Fruit fly (Drosophila melanogaster) whole organism, larva: ENCODE data around the gene CG32473.

Experiments
- noc ChIP-seq: fragments of 200-800 bp; sonication (Bioruptor generic); optimal IDR thresholded peaks from 3 replicates; lab custom pipeline; 2019; ENCODE audit warnings: missing biosample characterization, mild to moderate bottlenecking, missing genetic modification characterization, moderate library complexity

The CG32473 gene

DNA sequence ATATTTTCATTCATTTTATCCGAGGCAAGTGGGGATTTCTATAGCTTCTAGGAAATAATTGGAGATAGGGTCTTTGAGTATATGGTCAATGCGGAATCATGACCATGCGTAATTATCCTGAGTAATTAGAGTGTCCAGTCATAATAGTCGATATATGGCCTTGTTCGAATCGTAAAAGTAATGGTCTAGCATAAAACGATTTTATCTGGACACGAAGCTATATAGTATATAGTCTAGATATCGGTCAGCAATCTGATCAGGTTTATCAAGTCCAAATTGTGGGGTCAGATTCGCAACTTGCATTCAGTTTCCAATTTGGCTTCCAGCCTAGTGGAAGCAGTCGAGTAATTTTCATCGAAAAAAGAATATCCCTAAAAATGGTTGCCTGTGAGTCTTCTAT lies at the start of gene CG32473:
Gene CG32473, plus strand, starts transcription at position 301 of the 400 bp plus-strand sequence.
- no peak for TF ChIP-seq noc (tag; lab: Kevin White, UChicago)

DNA sequence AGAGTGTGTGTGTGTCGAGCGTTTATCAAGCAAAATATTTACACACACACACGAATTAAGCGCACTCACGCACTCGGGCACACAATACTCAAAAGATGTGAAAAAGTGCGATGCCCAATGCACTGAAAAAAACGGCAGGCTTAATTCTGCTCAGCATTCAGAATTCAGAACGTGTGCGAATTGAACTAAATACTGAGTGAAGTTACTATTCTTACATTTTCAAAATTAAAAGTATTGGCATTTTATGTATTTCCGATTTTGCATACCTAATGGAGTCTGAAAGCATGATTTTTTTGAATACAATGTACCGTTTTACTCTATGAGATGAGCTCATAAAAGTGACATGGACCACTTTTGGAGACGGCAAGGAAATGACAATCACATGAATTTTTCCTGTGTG lies 45.3 kb upstream of the CG32473 start:
- no peak for TF ChIP-seq noc (tag; lab: Kevin White, UChicago)

DNA sequence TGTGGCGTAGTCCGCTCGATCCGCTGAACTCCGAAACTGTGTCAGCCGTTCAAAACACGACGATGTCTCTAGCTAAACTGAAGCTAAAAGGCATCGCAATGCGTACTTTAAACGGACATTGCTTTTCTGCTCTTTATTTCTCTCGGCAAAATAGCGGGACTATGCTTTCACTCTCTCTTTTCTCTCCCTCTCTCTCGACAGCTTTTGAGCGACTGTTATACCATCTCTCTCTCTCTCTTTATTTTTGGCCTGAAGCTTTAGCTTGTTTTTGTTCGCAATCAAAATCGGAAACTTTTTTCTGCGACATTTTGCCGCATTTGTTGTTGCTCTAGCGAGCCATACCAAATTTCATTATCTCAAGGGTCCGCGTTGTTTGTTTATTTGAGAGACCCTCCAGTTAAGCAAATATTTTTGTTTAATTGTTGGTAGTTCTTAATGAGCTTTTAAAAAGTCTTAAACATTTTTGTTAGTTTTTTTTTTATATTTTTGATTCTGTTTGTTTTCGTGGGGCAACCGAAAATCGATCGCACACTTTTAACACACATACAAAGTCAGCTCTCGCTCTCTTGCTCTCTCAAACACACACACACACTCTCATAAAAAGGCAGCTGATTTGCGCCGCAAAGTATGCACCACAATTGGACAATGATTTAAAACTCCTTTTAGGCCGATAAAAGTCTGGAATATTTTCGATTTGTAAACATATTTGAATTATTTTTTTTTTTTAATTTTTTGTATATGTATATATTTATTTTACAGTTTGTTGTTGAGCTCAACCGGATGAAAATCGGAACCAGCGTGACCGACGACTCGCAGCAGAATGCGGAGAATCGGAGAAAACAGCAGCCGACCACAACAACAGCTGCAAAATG lies 43.5 kb upstream of the CG32473 start, which contains the start of gene Ace:
Gene Ace, minus strand, starts transcription at position 822 of the 872 bp plus-strand sequence.
- TF ChIP-seq noc (tag; lab: Kevin White, UChicago) = no peak

DNA sequence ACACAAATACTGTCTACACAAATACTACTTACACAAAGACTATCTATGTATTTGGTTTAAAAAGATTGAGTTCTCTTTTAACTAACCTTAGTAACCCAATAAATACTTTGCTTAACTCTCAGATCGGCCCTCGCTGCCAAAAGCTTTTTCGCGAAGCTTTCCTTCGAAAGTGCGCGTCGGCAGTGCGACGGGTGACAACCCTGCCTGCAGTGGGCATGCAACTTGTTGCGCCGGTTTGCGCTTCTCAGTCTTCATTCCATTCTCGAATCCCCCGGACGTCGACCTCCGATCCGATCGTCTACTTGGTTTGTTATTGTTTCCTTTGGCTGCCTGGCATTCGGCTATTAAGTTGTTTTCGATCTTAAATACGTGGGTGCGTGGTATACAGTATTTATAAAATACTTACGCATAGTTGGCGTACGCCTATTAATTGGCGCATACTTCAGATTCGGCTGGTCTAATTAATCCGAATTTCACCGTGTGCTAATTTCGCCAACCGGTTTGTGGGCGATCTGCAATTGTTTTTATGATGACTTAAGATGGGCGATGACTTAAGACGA lies 42.3 kb upstream of the CG32473 start, which contains the start of gene CG11686:
Gene CG11686, plus strand, starts transcription at position 243 of the 560 bp plus-strand sequence.
- TF ChIP-seq noc (tag; lab: Kevin White, UChicago) = no peak

DNA sequence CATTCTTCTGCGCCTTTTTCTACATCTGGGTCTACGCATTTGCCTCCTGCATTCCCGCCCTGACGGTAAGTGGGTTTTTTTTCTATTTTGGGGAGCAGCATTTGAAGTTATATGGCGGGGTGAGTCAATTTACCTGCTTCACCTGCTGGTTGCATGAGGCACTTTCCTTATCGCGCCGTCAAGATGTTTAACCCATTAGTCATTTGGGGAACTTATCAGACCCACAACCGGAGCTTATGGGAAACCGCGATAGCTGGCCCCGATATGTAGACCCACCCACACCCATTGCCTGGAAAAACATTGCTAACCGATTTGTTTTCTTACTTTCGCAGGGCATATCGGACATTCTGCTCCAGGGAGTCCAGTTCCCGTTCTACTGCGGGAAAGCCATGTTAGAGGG lies 40.7 kb upstream of the CG32473 start:
- TF ChIP-seq noc (tag; lab: Kevin White, UChicago) = no peak

DNA sequence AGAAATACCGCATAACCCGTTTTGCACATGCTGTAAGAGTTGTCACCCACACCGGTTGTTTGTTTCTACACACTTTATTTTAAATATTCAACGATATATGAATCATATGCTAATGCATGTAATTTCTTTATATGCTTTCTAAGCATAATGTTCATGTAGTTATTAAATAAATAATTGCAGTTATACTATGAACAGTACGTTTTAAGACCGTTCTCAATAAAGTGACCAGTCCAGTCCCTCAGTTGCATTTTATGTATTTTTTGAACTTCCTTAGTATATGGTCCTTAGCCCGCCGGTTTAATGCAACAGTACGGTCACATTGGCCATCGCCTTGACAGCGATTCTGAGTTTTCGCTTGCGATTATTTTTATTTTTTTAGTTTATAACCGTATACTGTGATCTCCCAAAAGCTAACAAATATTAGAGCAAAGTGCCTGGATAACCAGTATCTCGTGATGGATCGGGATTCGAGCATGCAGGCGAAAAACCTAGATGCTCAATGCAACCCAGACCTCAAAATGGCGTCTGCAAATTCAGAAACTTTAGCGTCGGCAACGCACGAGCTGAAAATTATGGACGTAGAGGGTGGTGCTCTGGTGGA lies 38.3 kb upstream of the CG32473 start, which contains the start of gene Ravus:
Gene Ravus, minus strand, starts transcription at position 1 of the 601 bp plus-strand sequence.
- TF ChIP-seq noc (tag; lab: Kevin White, UChicago) = peak; percentile 72

DNA sequence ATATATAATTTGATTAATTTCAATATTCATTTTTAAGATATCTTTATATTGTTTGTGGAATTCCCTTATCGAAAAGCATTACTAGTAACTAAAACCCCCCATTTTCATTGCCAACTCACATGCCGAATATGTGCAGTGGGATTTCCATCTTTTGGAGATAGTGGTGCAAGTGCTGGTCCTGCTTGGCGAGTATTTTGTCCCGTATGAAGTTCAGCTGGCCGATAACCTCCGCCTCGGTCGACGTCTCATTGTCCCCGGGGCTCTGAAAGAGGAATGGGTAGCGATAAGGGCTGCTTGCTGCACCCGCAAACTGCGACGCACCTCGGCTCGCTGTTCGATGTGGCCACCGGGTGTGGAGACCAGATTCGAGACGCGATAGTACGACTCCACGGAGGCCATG lies 31.8 kb upstream of the CG32473 start:
- no peak for TF ChIP-seq noc (tag; lab: Kevin White, UChicago)

DNA sequence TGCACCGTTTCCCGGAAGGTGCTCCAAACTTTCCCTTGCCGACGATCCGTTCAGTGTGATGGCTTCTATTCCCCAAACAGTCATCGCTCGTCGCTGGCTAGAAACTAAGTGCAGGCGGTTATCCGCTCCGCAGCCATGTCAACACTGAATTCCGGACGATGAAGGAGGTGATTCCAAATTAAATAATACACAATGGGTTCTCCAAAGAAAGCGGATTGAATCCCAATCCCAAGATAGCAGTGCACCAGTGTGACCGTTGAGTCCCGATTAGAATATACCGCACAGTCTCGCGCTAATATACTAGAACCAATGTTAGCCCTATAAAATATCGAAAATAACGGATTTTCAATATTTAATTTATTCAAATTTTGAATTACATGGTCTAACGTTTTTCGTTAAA lies 30.7 kb upstream of the CG32473 start, which contains the start of gene TBC1D5:
Gene TBC1D5, minus strand, starts transcription at position 254 of the 400 bp plus-strand sequence.
- TF ChIP-seq noc (tag; lab: Kevin White, UChicago) = no peak

DNA sequence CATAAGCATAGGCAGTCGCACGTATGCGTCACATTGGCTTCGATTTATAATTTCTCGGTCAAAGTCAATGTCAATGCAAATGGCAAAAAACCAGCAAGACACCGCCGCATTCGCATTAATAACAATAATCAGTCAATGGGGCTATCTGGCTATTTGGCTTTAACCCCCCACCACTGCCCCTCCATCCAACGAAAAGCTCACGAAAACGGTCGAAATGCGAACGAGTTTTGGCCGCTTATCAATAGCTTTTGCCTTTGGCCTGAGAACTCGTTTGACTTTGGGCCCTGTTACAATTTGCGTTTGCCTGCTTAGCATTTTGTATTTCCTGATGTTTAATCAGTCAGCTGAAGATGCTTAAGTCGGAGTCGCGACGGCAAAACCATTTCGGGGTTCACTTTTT lies 29.0 kb upstream of the CG32473 start:
- TF ChIP-seq noc (tag; lab: Kevin White, UChicago) = no peak

DNA sequence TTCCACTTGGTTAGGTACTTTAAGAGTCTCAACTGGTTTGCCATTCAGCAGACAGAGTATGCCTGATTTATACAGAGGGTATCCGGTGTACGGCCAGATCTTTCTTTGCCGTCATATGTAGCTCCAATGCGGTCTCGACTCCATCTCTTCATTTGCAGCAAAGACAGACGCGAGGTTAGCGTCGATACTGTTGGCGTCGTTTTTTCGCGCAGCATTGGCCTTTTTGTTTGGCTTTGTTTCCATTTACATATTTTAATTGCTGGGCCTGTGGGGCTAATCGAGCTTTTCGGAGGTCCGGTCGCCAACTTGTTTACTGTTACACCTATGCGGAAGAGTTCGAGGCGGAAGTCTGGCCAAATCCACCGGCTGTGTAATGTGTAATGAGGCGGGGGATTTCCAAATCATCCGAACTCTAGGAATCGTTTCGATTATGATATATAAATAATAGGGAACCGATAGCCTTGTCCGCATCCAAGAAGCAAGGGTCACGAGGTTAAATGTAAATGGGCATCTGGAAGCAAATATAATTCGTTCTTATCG lies 28.1 kb upstream of the CG32473 start:
- no peak for TF ChIP-seq noc (tag; lab: Kevin White, UChicago)

DNA sequence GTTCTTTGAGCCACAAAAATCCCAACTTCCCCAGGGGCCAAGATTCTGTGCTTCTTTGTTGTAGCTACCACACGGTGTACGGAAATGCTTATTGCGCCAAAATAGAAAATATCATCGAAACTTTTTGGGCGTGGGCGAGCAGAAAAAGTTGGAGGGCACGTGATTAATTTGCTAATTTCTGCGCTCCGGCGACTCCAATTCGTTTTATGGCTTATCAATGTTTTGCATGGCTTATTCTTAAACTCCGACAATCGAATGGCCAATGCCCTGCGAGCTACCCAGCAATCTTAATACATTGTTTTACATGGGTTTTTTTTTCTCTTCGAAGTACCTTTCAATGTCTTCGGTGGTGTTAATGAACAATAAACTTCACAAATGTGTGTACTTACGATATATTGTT lies 27.0 kb upstream of the CG32473 start:
- TF ChIP-seq noc (tag; lab: Kevin White, UChicago) = no peak

DNA sequence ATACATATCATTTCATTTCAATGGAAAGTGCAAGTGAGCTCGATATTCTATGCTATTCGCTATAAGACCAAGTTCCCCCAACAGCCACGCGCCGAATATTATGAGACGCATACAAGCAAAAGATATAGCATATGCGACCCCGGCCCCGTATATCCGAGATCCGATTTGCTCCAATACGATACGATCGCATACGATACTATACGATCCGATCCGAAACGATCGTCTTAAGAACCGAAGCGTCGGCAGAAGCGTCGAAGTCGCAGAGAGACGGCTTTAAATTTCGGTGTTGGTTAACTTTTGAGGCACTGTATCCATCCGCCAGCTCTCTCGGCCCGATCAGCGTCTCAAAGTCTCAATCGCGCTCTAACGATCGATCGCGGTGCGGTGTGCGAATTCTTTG lies 23.0 kb upstream of the CG32473 start, which contains the start of gene CG8630:
Gene CG8630, plus strand, starts transcription at position 303 of the 400 bp plus-strand sequence.
- no peak for TF ChIP-seq noc (tag; lab: Kevin White, UChicago)

DNA sequence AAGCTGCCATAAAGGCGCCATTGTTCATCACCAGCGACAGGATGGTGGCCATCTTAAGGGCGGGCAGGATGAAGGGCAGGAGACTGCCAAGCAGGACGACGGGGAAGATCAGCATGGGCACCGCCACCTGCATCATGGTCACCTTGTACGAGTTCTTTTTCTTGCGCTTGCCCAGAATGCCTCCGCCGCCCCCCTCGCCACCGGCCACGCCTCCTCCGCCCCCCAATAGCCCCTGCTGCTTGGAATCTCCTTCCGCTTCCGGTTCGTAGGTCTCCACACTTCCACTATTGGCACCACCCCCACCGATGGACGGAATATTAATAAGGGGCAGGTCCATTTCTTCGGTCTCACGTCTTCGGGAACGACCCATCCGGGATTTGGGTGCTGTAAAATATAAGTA lies 17.3 kb upstream of the CG32473 start:
- TF ChIP-seq noc (tag; lab: Kevin White, UChicago) = no peak

DNA sequence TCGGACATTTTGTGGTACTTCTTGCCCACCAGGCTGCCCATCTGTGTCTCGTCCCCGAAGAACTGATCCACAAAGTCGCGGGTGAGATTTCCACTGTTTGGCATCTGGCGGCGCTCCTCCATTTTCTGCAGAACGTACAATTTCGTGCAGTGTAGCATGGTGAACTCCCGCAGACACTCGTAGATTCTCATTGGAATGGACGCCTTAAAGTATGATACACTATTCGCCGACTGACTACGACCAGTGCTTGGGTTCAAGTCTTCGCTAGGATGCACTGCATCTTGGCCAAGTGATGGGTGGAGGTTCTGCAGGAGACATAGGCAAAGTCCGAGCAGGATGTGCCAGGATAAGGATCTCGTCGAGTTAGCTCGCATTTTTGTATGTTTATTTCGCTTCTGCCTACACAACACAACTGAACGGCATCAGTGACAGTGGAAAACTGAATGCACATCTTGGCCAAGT lies 16.3 kb upstream of the CG32473 start, which contains the start of gene CG15888:
Gene CG15888, minus strand, starts transcription at position 412 of the 462 bp plus-strand sequence.
- TF ChIP-seq noc (tag; lab: Kevin White, UChicago) = no peak

DNA sequence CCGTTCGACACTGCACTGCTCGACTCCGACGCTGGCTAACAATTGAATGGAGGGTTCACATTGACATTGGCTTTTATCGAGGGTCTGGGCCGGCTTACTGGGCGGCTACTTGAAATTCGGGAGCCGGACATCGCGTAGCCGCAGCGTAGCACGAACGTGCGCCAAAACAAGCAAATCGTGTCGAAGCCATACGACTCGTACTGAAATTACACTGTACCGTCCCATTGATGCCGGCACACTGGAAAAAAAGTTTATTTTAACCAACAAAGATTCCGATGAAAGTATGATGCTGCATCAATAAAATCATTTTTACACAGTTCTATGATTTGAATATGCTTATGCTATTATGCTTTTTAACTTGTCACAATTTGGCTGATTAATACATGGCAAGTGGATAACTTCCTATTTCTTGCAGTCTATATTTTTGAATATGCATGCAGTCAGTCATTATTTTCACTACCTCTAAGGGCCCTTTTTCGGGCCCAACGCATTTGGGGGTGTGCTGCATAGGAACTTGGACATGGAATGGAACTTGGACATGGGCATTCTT lies 13.6 kb upstream of the CG32473 start, which contains the start of gene apn:
Gene apn, minus strand, starts transcription at position 51 of the 550 bp plus-strand sequence.
- no peak for TF ChIP-seq noc (tag; lab: Kevin White, UChicago)
